In the genomic region with DNA sequence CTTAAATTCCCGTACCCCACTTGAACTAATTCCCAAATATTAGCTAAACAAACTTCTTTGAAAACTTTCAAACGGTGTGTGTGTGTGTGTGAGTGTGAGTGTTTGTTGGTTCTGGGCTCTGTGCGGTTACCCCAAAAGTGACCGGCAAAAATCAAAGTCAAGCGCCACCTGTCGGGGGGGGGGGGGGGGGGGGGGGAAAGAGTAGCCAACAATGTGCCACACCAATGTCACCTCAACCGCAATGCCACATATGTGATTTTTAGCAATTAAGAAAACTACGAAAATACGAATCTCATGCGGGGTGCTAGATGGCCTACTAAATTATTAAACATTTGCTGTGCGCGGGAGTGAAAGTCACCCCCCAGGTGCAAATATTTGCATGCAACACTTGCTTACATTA, we compare ENCODE assay signal across 2 fruit fly cellular contexts.
TF ChIP-seq lines count a peak whose summit lies in the region.

No protein-coding gene starts in this region.

- TF ChIP-seq CTCF in whole organism, embryonic (GFP tag; optimal IDR thresholded peaks at IDR 0.05; lab: Kevin White, UChicago): no peak

TF ChIP-seq in whole organism, embryonic, 481 proteins besides CTCF, POLR2A, EP300 and RAD21:
- TF ChIP-seq jing (GFP tag; optimal IDR thresholded peaks at IDR 0.05; lab: Kevin White, UChicago) (no peak), CG2712 (tag; optimal IDR thresholded peaks at IDR 0.05; lab: Kevin White, UChicago) (no peak), Hr39 (optimal IDR thresholded peaks at IDR 0.05; lab: Kevin White, UChicago) (peak; percentile 39), scrt (GFP tag; optimal IDR thresholded peaks at IDR 0.05; lab: Kevin White, UChicago) (no peak)

TF ChIP-seq in whole organism, wandering third instar larva, 38 proteins besides CTCF, POLR2A, EP300 and RAD21:
- TF ChIP-seq GATAd (GFP tag; optimal IDR thresholded peaks at IDR 0.05; lab: Kevin White, UChicago) (no peak), dsf (GFP tag; optimal IDR thresholded peaks at IDR 0.05; lab: Kevin White, UChicago; ENCODE audit: borderline replicate concordance) (no peak), Dfd (GFP tag; optimal IDR thresholded peaks at IDR 0.05; lab: Kevin White, UChicago) (peak; percentile 90), Sp1 (GFP tag; optimal IDR thresholded peaks at IDR 0.05; lab: Kevin White, UChicago) (no peak), sage (GFP tag; optimal IDR thresholded peaks at IDR 0.05; lab: Kevin White, UChicago) (no peak)
